Worm (Caenorhabditis elegans) whole organism, young adult: Measurements from ENCODE around the gene ttc-17.

Experiments
- D2030.7 ChIP-seq: fragments of 200-800 bp; sonication (Bioruptor generic); IDR thresholded peaks from 2 replicates; pipeline ENCODE4 v1.3.6; 2022; ENCODE audit warnings: missing genetic modification reagents, missing genetic modification characterization, missing compliant biosample characterization
- aptf-2 ChIP-seq: fragments of 200-800 bp; sonication (Bioruptor generic); conservative IDR thresholded peaks from 2 replicates; pipeline ENCODE4 v1.3.6; 2022; ENCODE audit warnings: missing genetic modification reagents, missing genetic modification characterization, missing compliant biosample characterization
- aptf-3 ChIP-seq: fragments of 200-800 bp; sonication (Bioruptor generic); IDR thresholded peaks from 2 replicates; pipeline ENCODE4 v1.3.6; 2022; ENCODE audit warnings: missing genetic modification characterization, missing compliant biosample characterization
- lin-35 ChIP-seq, 3 experiments: fragments of 150-350 bp in 2 of 3; sonication (generic microtip) in 1 of 3; optimal IDR thresholded peaks; 2 replicates each; lab custom pipeline; 2014 to 2018; ENCODE audit warnings: missing biosample characterization in 3 of 3, missing genetic modification characterization in 3 of 3, missing genetic modification reagents in 3 of 3
- unc-130 ChIP-seq: sonication (generic microtip); optimal IDR thresholded peaks from 2 replicates; lab custom pipeline; 2016; ENCODE audit warnings: missing genetic modification reagents, missing genetic modification characterization, missing compliant biosample characterization
- unc-62 ChIP-seq: fragments of 150-350 bp; optimal IDR thresholded peaks from 2 replicates; lab custom pipeline; 2014; ENCODE audit warnings: missing biosample characterization, missing genetic modification reagents, missing genetic modification characterization

DNA sequence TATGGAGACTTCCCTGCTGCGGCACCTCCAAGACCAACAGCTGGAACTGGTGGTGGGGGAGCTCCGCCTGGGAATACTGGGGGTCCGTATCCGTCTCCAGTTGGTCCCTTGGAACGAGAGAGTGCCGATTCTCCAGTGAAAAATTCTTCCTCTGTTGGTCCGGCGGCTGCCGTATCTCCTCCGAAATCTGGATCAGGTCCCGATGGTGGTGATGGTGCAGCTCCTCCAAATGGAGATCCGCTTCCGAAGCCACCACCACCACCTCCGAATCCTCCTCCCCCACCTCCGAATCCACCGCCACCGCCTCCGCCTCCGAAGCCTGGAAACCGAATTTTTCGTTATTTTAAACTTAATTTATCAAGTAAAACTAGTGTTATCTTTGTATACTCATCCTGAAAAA lies 16.4 kb upstream of the ttc-17 start:
- TF ChIP-seq unc-130 (GFP tag; lab: Kevin White, UChicago): no peak
- TF ChIP-seq aptf-3: no peak
- no peak for TF ChIP-seq unc-62 (GFP tag; lab: Kevin White, UChicago)
- TF ChIP-seq lin-35 (GFP tag; optimal IDR thresholded peaks at IDR 0.05; lab: Kevin White, UChicago): no peak
- TF ChIP-seq D2030.7 (GFP tag; lab: Robert Waterston, UW): no peak
- no peak for TF ChIP-seq aptf-2 (GFP tag; lab: Robert Waterston, UW)
